Worm (Caenorhabditis elegans) whole organism, late embryonic: Measurements from ENCODE around the gene Y9C9A.8.

Experiments used
- C08G9.2 ChIP-seq: sonication (generic microtip); optimal IDR thresholded peaks from 2 replicates; lab custom pipeline; 2016; ENCODE audit warnings: mild to moderate bottlenecking, missing genetic modification characterization, moderate library complexity, missing compliant biosample characterization
- fkh-10 ChIP-seq: fragments of 150-350 bp; optimal IDR thresholded peaks from 2 replicates; lab custom pipeline; 2014; ENCODE audit warnings: missing biosample characterization, missing genetic modification reagents, missing genetic modification characterization
- ref-2 ChIP-seq: sonication (generic microtip); optimal IDR thresholded peaks from 2 replicates; lab custom pipeline; 2016; ENCODE audit warnings: missing genetic modification characterization, missing compliant biosample characterization

ce11 chrIV:4883984-4884383, 46.2 kb upstream of the Y9C9A.8 start, which contains the start of gene str-166:
- TF ChIP-seq fkh-10 (GFP tag; lab: Kevin White, UChicago) (no peak), C08G9.2 (tag; lab: Kevin White, UChicago) (no peak), ref-2 (tag; lab: Kevin White, UChicago) (no peak)
